Worm (Caenorhabditis elegans) whole organism, young adult: Measurements from ENCODE around the gene Y54G11A.1.
A peak's percentile ranks its signal among the peaks of the same experiment; 100 is the strongest.

ENCODE experiments used
- F22D6.2 ChIP-seq: sonication (generic microtip); optimal IDR thresholded peaks from 2 replicates; lab custom pipeline; 2016; ENCODE audit warnings: mild to moderate bottlenecking, missing genetic modification characterization, missing compliant biosample characterization
- F37B4.10 ChIP-seq: fragments of 200-800 bp; sonication (Bioruptor generic); IDR thresholded peaks from 2 replicates; pipeline ENCODE4 v1.3.6; 2022; ENCODE audit warnings: missing genetic modification characterization, missing compliant biosample characterization
- F39B2.1 ChIP-seq: fragments of 200-800 bp; sonication (Bioruptor generic); IDR thresholded peaks from 2 replicates; pipeline ENCODE4 v1.3.6; 2022; ENCODE audit warnings: missing genetic modification reagents, missing genetic modification characterization, missing compliant biosample characterization
- T26A5.8 ChIP-seq: sonication (generic microtip); optimal IDR thresholded peaks from 2 replicates; lab custom pipeline; 2016; ENCODE audit warnings: missing genetic modification characterization, missing compliant biosample characterization
- Y67H2A.10 ChIP-seq: fragments of 200-800 bp; sonication (Bioruptor generic); conservative IDR thresholded peaks from 2 replicates; pipeline ENCODE4 v1.3.6; 2022; ENCODE audit warnings: missing genetic modification reagents, missing genetic modification characterization, missing compliant biosample characterization
- Y79H2A.3 ChIP-seq: fragments of 200-800 bp; sonication (Bioruptor generic); conservative IDR thresholded peaks from 2 replicates; pipeline ENCODE4 v1.3.6; 2022; ENCODE audit warnings: missing genetic modification reagents, missing genetic modification characterization, missing compliant biosample characterization
- Y95B8A.8 ChIP-seq: fragments of 200-800 bp; sonication (Bioruptor generic); IDR thresholded peaks from 2 replicates; pipeline ENCODE4 v1.3.6; 2022; ENCODE audit warnings: missing genetic modification reagents, missing genetic modification characterization, missing compliant biosample characterization
- ZK185.1 ChIP-seq: sonication (generic microtip); optimal IDR thresholded peaks from 2 replicates; lab custom pipeline; 2016; ENCODE audit warnings: mild to moderate bottlenecking, missing genetic modification characterization, missing compliant biosample characterization; ENCODE audit not compliant: poor library complexity, severe bottlenecking
- akir-1 ChIP-seq: fragments of 200-800 bp; sonication (Bioruptor generic); optimal IDR thresholded peaks from 2 replicates; lab custom pipeline; 2018; ENCODE audit warnings: mild to moderate bottlenecking, missing genetic modification characterization, moderate library complexity, missing compliant biosample characterization
- ama-1 ChIP-seq, 3 experiments: fragments of 150-350 bp in 1 of 3; sonication (generic microtip) in 2 of 3; optimal IDR thresholded peaks; 2 replicates each; lab custom pipeline; 2014 to 2018; ENCODE audit warnings: missing biosample characterization in 2 of 3, missing genetic modification characterization in 2 of 3, missing genetic modification reagents in 2 of 3
- aptf-2 ChIP-seq: fragments of 200-800 bp; sonication (Bioruptor generic); conservative IDR thresholded peaks from 2 replicates; pipeline ENCODE4 v1.3.6; 2022; ENCODE audit warnings: missing genetic modification reagents, missing genetic modification characterization, missing compliant biosample characterization
- aptf-3 ChIP-seq: fragments of 200-800 bp; sonication (Bioruptor generic); IDR thresholded peaks from 2 replicates; pipeline ENCODE4 v1.3.6; 2022; ENCODE audit warnings: missing genetic modification characterization, missing compliant biosample characterization
- atf-7 ChIP-seq: sonication (generic microtip); optimal IDR thresholded peaks from 2 replicates; lab custom pipeline; 2017; ENCODE audit warnings: mild to moderate bottlenecking, missing genetic modification characterization, missing compliant biosample characterization
- athp-1 ChIP-seq: sonication (generic microtip); optimal IDR thresholded peaks from 2 replicates; lab custom pipeline; 2017; ENCODE audit warnings: mild to moderate bottlenecking, missing genetic modification characterization, missing compliant biosample characterization
- bed-2 ChIP-seq: fragments of 200-800 bp; sonication (Bioruptor generic); IDR thresholded peaks from 2 replicates; pipeline ENCODE4 v1.3.6; 2022; ENCODE audit warnings: missing genetic modification reagents, missing genetic modification characterization, missing compliant biosample characterization
- ccch-3 ChIP-seq: fragments of 200-800 bp; sonication (Bioruptor generic); optimal IDR thresholded peaks from 2 replicates; lab custom pipeline; 2018; ENCODE audit warnings: mild to moderate bottlenecking, missing genetic modification characterization, missing compliant biosample characterization
- ceh-100 ChIP-seq: fragments of 200-800 bp; sonication (Bioruptor generic); IDR thresholded peaks from 2 replicates; pipeline ENCODE4 v1.3.6; 2022; ENCODE audit warnings: missing genetic modification reagents, missing genetic modification characterization, missing compliant biosample characterization
- fkh-3 ChIP-seq: sonication (generic microtip); optimal IDR thresholded peaks from 2 replicates; lab custom pipeline; 2016; ENCODE audit warnings: mild to moderate bottlenecking, missing genetic modification characterization, missing compliant biosample characterization
- gei-17 ChIP-seq: fragments of 200-800 bp; sonication (Bioruptor generic); optimal IDR thresholded peaks from 2 replicates; lab custom pipeline; 2018; ENCODE audit warnings: mild to moderate bottlenecking, missing genetic modification characterization, missing compliant biosample characterization
- hmg-1.2 ChIP-seq: fragments of 200-800 bp; sonication (Bioruptor generic); IDR thresholded peaks from 2 replicates; pipeline ENCODE4 v1.3.6; 2022; ENCODE audit warnings: missing genetic modification reagents, missing genetic modification characterization, missing compliant biosample characterization
- hsf-1 ChIP-seq: fragments of 200-800 bp; sonication (Bioruptor generic); IDR thresholded peaks from 2 replicates; pipeline ENCODE4 v1.3.6; 2022; ENCODE audit warnings: missing genetic modification reagents, missing genetic modification characterization, missing compliant biosample characterization
- lag-1 ChIP-seq: fragments of 200-800 bp; sonication (Bioruptor generic); IDR thresholded peaks from 2 replicates; pipeline ENCODE4 v1.3.6; 2022; ENCODE audit warnings: missing genetic modification reagents, missing genetic modification characterization, missing compliant biosample characterization
- let-526 ChIP-seq: fragments of 200-800 bp; sonication (Bioruptor generic); IDR thresholded peaks from 2 replicates; pipeline ENCODE4 v1.3.6; 2022; ENCODE audit warnings: missing genetic modification reagents, missing genetic modification characterization, missing compliant biosample characterization
- lin-40 ChIP-seq: sonication (generic microtip); optimal IDR thresholded peaks from 2 replicates; lab custom pipeline; 2016; ENCODE audit warnings: missing genetic modification characterization, mild to moderate bottlenecking, missing compliant biosample characterization, missing genotype, missing genetic modification reagents
- lin-54 ChIP-seq: fragments of 200-800 bp; sonication (Bioruptor generic); optimal IDR thresholded peaks from 2 replicates; lab custom pipeline; 2018; ENCODE audit warnings: mild to moderate bottlenecking, missing genetic modification characterization, missing compliant biosample characterization
- lsl-1 ChIP-seq: fragments of 200-800 bp; sonication (Bioruptor generic); optimal IDR thresholded peaks from 2 replicates; lab custom pipeline; 2018; ENCODE audit warnings: mild to moderate bottlenecking, missing genetic modification characterization, moderate library complexity, missing compliant biosample characterization
- lsy-27 ChIP-seq: sonication (generic microtip); optimal IDR thresholded peaks from 2 replicates; lab custom pipeline; 2017; ENCODE audit warnings: missing genetic modification characterization, mild to moderate bottlenecking, missing compliant biosample characterization, antibody characterized with exemption, missing genotype, borderline replicate concordance; ENCODE audit not compliant: insufficient read depth
- madf-8 ChIP-seq: fragments of 200-800 bp; sonication (Bioruptor generic); conservative IDR thresholded peaks from 2 replicates; pipeline ENCODE4 v1.3.6; 2022; ENCODE audit warnings: missing genetic modification reagents, missing genetic modification characterization, missing compliant biosample characterization
- nfyb-1 ChIP-seq: fragments of 200-800 bp; sonication (Bioruptor generic); IDR thresholded peaks from 2 replicates; pipeline ENCODE4 v1.3.6; 2022; ENCODE audit warnings: missing genetic modification reagents, missing genetic modification characterization, missing compliant biosample characterization
- nhr-27 ChIP-seq: fragments of 200-800 bp; sonication (Bioruptor generic); optimal IDR thresholded peaks from 2 replicates; lab custom pipeline; 2018; ENCODE audit warnings: mild to moderate bottlenecking, missing genetic modification characterization, moderate library complexity, missing compliant biosample characterization
- nhr-90 ChIP-seq: sonication (generic microtip); optimal IDR thresholded peaks from 2 replicates; lab custom pipeline; 2016; ENCODE audit warnings: missing genotype, mild to moderate bottlenecking, missing genetic modification characterization, missing compliant biosample characterization
- repo-1 ChIP-seq: sonication (generic microtip); optimal IDR thresholded peaks from 2 replicates; lab custom pipeline; 2017; ENCODE audit warnings: mild to moderate bottlenecking, missing genetic modification characterization, missing compliant biosample characterization
- rpc-1 ChIP-seq, 2 experiments: fragments of 150-350 bp in 1 of 2; sonication (generic microtip) in 1 of 2; optimal IDR thresholded peaks; 2 replicates each; lab custom pipeline; 2014 to 2018; ENCODE audit warnings: missing biosample characterization in 1 of 2, missing genetic modification characterization in 1 of 2, missing genetic modification reagents in 1 of 2, missing genotype in 1 of 2
- sdz-38 ChIP-seq: sonication (generic microtip); optimal IDR thresholded peaks from 2 replicates; lab custom pipeline; 2016; ENCODE audit warnings: missing genotype, missing genetic modification characterization, missing compliant biosample characterization
- somi-1 ChIP-seq: fragments of 200-800 bp; sonication (Bioruptor generic); optimal IDR thresholded peaks from 2 replicates; lab custom pipeline; 2018; ENCODE audit warnings: mild to moderate bottlenecking, missing genetic modification characterization, missing compliant biosample characterization
- sptf-2 ChIP-seq: fragments of 200-800 bp; sonication (Bioruptor generic); optimal IDR thresholded peaks from 2 replicates; lab custom pipeline; 2018; ENCODE audit warnings: mild to moderate bottlenecking, missing genetic modification characterization, missing compliant biosample characterization
- tbp1 ChIP-seq: fragments of 200-800 bp; sonication (Bioruptor generic); optimal IDR thresholded peaks from 2 replicates; lab custom pipeline; 2018; ENCODE audit warnings: mild to moderate bottlenecking, missing genetic modification characterization, missing compliant biosample characterization
- unc-130 ChIP-seq: sonication (generic microtip); optimal IDR thresholded peaks from 2 replicates; lab custom pipeline; 2016; ENCODE audit warnings: missing genetic modification reagents, missing genetic modification characterization, missing compliant biosample characterization
- zfh-2 ChIP-seq: fragments of 200-800 bp; sonication (Bioruptor generic); conservative IDR thresholded peaks from 2 replicates; pipeline ENCODE4 v1.3.6; 2022; ENCODE audit warnings: missing genetic modification reagents, missing genetic modification characterization, missing compliant biosample characterization
- ztf-22 ChIP-seq: fragments of 200-800 bp; sonication (Bioruptor generic); optimal IDR thresholded peaks from 2 replicates; lab custom pipeline; 2018; ENCODE audit warnings: mild to moderate bottlenecking, missing genetic modification characterization, moderate library complexity, missing compliant biosample characterization
- ztf-6 ChIP-seq: fragments of 200-800 bp; sonication (Bioruptor generic); IDR thresholded peaks from 2 replicates; pipeline ENCODE4 v1.3.6; 2022; ENCODE audit warnings: missing genetic modification reagents, missing genetic modification characterization, missing compliant biosample characterization

Y54G11A.1 gene

DNA sequence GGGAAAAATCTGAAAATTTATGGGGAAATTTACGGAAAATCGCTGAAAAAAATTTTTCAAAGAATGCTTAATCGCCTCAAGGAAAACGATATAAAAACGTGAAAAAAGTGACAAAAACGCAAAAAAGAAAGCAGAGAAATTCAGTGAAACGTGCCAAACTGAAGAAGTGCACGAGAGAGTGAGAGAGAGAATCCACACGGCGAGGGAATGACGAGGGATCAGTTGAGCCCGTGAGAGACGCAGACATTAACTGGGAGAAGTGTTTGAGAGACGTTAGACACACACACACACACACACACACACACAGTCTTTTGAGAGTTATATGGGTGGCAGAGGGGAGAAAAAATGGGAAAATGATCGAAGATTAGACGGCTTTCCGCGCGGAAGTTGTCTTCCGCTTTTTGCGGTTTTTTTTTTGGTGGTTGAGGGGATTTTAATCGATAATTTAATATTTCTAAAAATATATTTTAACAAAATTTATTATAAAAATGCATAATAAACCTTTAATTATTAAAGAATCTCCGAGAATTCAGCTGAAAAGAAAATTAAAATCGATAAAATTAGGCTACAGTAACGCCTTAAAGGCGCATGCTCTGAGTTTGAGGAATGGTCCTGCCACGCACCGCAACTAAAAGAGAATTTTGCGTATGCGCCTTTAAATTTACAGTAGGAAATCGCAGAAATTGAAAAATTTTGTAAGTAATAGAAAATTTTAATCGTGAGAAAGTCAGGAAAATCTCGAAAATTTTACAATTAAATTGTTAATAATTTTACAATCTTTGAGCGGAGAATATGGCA, 24.3 kb downstream of the Y54G11A.1 start (continued):
- TF ChIP-seq tbp1 (GFP tag; lab: Kevin White, UChicago) (peak; percentile 53), ztf-6 (no peak), madf-8 (GFP tag; lab: Robert Waterston, UW) (peak; percentile 97), ztf-22 (GFP tag; lab: Kevin White, UChicago) (no peak), aptf-2 (no peak), F39B2.1 (GFP tag; lab: Robert Waterston, UW) (no peak), hmg-1.2 (GFP tag; lab: Robert Waterston, UW) (peak; percentile 95), unc-130 (peak; percentile 31), lsy-27 (tag; lab: Kevin White, UChicago) (no peak), Y79H2A.3 (GFP tag; lab: Robert Waterston, UW) (no peak), athp-1 (tag; lab: Kevin White, UChicago) (peak; percentile 82), nfyb-1 (GFP tag; lab: Robert Waterston, UW) (no peak), bed-2 (GFP tag; lab: Robert Waterston, UW) (no peak), fkh-3 (tag; lab: Kevin White, UChicago) (no peak), sptf-2 (GFP tag; lab: Kevin White, UChicago) (no peak), gei-17 (GFP tag; lab: Kevin White, UChicago) (no peak), aptf-3 (GFP tag; lab: Robert Waterston, UW) (no peak), rpc-1 (optimal IDR thresholded peaks at IDR 0.05; lab: Kevin White, UChicago) (no peak), rpc-1 (tag; optimal IDR thresholded peaks at IDR 0.05; lab: Kevin White, UChicago) (no peak), Y67H2A.10 (GFP tag; lab: Robert Waterston, UW) (no peak), lin-54 (peak; percentile 95), zfh-2 (no peak; the same call in 1 of the 2 replicates), lin-40 (peak; percentile 20), atf-7 (no peak), somi-1 (GFP tag; lab: Kevin White, UChicago) (no peak), lsl-1 (peak; percentile 100), let-526 (GFP tag; lab: Robert Waterston, UW) (no peak), Y95B8A.8 (GFP tag; lab: Robert Waterston, UW) (peak; percentile 78; the same call in 1 of the 2 replicates), repo-1 (tag; lab: Kevin White, UChicago) (no peak), hsf-1 (GFP tag; lab: Robert Waterston, UW) (peak; percentile 77), sdz-38 (tag; lab: Kevin White, UChicago) (no peak), lag-1 (GFP tag; lab: Robert Waterston, UW) (no peak), F22D6.2 (tag; lab: Kevin White, UChicago) (no peak)
- TF ChIP-seq, all 124 proteins: peak for 44

DNA sequence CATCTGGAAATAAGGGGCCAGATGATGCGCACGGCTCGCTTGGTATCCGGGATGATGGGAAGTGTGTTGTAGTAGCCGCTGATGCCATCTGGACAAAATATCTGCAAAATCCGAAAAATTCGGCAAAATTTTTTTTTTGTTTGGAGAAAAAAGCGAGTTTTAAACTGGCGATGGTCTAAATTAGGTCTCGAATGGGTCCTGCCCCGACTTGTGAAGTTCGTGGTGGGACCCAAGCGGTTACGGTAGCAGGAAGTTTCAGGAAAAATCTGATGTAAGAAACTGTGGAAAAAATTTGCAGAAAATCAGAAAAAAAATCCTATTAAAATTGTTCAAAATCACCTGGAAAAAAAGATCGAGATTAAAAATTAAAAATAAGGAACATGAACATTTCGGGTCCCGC, 25.5 kb downstream of the Y54G11A.1 start, which contains the start of gene jmjd-2:
jmjd-2 (minus strand) TSS at position 101 of the 400 bp plus-strand sequence.
- TF ChIP-seq nhr-90 (tag; lab: Kevin White, UChicago) (no peak), nhr-27 (no peak), ZK185.1 (tag; lab: Kevin White, UChicago) (no peak), T26A5.8 (tag; lab: Kevin White, UChicago) (no peak), aptf-2 (no peak), ccch-3 (GFP tag; lab: Kevin White, UChicago) (no peak), ceh-100 (GFP tag; lab: Robert Waterston, UW) (no peak), ama-1 (optimal IDR thresholded peaks at IDR 0.05; lab: Kevin White, UChicago) (no peak), ama-1 (GFP tag; optimal IDR thresholded peaks at IDR 0.05; lab: Kevin White, UChicago) (no peak), akir-1 (no peak), F37B4.10 (GFP tag; lab: Robert Waterston, UW) (no peak), Y95B8A.8 (GFP tag; lab: Robert Waterston, UW) (no peak)
